Worm (Caenorhabditis elegans) whole organism, early embryonic: ENCODE measurements around the gene tat-3.

Source experiments
- B0310.2 ChIP-seq: sonication (generic microtip); optimal IDR thresholded peaks from 2 replicates; lab custom pipeline; 2016; ENCODE audit warnings: mild to moderate bottlenecking, missing genetic modification characterization, missing compliant biosample characterization
- F13C5.2 ChIP-seq: sonication (generic microtip); optimal IDR thresholded peaks from 2 replicates; lab custom pipeline; 2017; ENCODE audit warnings: mild to moderate bottlenecking, missing genetic modification characterization, inconsistent platforms, missing compliant biosample characterization
- ama-1 ChIP-seq: fragments of 150-350 bp; optimal IDR thresholded peaks from 2 replicates; lab custom pipeline; 2014
- ceh-36 ChIP-seq: sonication (generic microtip); optimal IDR thresholded peaks from 2 replicates; lab custom pipeline; 2016; ENCODE audit warnings: missing genetic modification characterization, inconsistent platforms, missing compliant biosample characterization
- flt-1 ChIP-seq: fragments of 200-800 bp; sonication (Bioruptor generic); IDR thresholded peaks from 2 replicates; pipeline ENCODE4 v1.3.6; 2022; ENCODE audit warnings: missing genetic modification characterization, missing compliant biosample characterization
- scrt-1 ChIP-seq: fragments of 200-800 bp; sonication (Bioruptor generic); IDR thresholded peaks from 2 replicates; pipeline ENCODE4 v1.3.6; 2022; ENCODE audit warnings: missing genetic modification characterization, missing compliant biosample characterization
- tbx-11 ChIP-seq: fragments of 200-800 bp; sonication (Bioruptor generic); IDR thresholded peaks from 2 replicates; pipeline ENCODE4 v1.3.6; 2022; ENCODE audit warnings: missing genetic modification characterization, missing compliant biosample characterization
- tra-4 ChIP-seq: sonication (generic microtip); optimal IDR thresholded peaks from 2 replicates; lab custom pipeline; 2017; ENCODE audit warnings: missing genetic modification characterization, missing compliant biosample characterization

- TF ChIP-seq flt-1 (GFP tag; lab: Robert Waterston, UW), result no peak
- TF ChIP-seq ama-1 (lab: Kevin White, UChicago), result no peak
- no peak for TF ChIP-seq ceh-36
- TF ChIP-seq tra-4, result no peak
- no peak for TF ChIP-seq B0310.2
- no peak for TF ChIP-seq tbx-11 (GFP tag; lab: Robert Waterston, UW)
- no peak for TF ChIP-seq F13C5.2 (tag; lab: Kevin White, UChicago)
- TF ChIP-seq scrt-1 (GFP tag; lab: Robert Waterston, UW), result no peak
These were observed 2.8 kb upstream of the tat-3 start for ce11 chrIII:10733300-10733699.
